Worm (Caenorhabditis elegans) whole organism, late embryonic: Measurements from ENCODE around the gene mms-19.

Source experiments
- unc-3 ChIP-seq, 2 experiments: fragments of 200-800 bp in 1 of 2; sonication (Bioruptor generic) in 1 of 2; sonication (generic microtip) in 1 of 2; conservative IDR thresholded peaks in 1 of 2; optimal IDR thresholded peaks in 1 of 2; 2 replicates each; pipeline versions ENCODE4 v1.3.6 to Lab custom; 2016 to 2022; ENCODE audit warnings: missing compliant biosample characterization in 2 of 2, missing genetic modification characterization in 2 of 2, missing genetic modification reagents in 1 of 2
- zip-5 ChIP-seq: sonication (generic microtip); optimal IDR thresholded peaks from 2 replicates; lab custom pipeline; 2016; ENCODE audit warnings: missing genetic modification characterization, missing compliant biosample characterization

DNA sequence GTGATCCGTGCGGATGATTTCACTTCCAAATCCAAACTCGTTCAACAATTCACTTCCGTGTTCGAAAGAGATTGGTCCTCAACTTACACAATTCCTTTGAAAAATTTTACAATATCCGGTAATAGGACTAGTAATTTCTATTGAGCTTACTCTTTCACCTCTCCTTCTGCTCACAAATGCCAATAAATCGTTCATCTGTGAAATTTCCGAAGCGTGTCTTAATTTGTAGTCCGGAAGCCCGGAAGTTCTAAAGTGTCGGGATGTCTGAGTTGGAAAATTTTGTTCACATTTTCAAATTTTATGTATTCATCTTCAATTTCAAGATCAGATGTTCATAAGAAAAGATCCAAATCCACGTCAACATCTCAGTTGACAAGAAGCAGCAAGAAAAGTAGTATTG is 20.7 kb upstream of the mms-19 start, which contains the start of gene T05C3.2:
- TF ChIP-seq zip-5 (tag; lab: Kevin White, UChicago) (no peak), unc-3 (GFP tag; conservative IDR thresholded peaks at IDR 0.05; lab: Robert Waterston, UW) (no peak), unc-3 (tag; optimal IDR thresholded peaks at IDR 0.05; lab: Kevin White, UChicago) (no peak)
